Worm (Caenorhabditis elegans) whole organism, L3 larva: ENCODE data around the gene F43E2.11.

ENCODE experiments used
- R02D3.7 ChIP-seq: fragments of 150-350 bp; optimal IDR thresholded peaks from 2 replicates; lab custom pipeline; 2014; ENCODE audit warnings: missing biosample characterization, missing genetic modification characterization
- elt-3 ChIP-seq, 3 experiments: fragments of 150-350 bp in 1 of 3; sonication (generic microtip) in 2 of 3; optimal IDR thresholded peaks; 2 replicates in 2 of 3; 4 replicates in 1 of 3; lab custom pipeline; 2014 to 2017; ENCODE audit warnings: missing biosample characterization in 3 of 3, missing genetic modification characterization in 3 of 3
- mdl-1 ChIP-seq: fragments of 150-350 bp; optimal IDR thresholded peaks from 2 replicates; lab custom pipeline; 2014; ENCODE audit warnings: missing biosample characterization, missing genetic modification characterization
- nhr-11 ChIP-seq: fragments of 150-350 bp; optimal IDR thresholded peaks from 2 replicates; lab custom pipeline; 2014; ENCODE audit warnings: missing biosample characterization, missing genetic modification characterization
- nhr-23 ChIP-seq: fragments of 150-350 bp; optimal IDR thresholded peaks from 2 replicates; lab custom pipeline; 2014; ENCODE audit warnings: missing biosample characterization, missing genetic modification reagents, missing genetic modification characterization
- pha-4 ChIP-seq: fragments of 150-350 bp; optimal IDR thresholded peaks from 2 replicates; lab custom pipeline; 2014; ENCODE audit warnings: missing biosample characterization, missing genetic modification reagents, missing genetic modification characterization

DNA sequence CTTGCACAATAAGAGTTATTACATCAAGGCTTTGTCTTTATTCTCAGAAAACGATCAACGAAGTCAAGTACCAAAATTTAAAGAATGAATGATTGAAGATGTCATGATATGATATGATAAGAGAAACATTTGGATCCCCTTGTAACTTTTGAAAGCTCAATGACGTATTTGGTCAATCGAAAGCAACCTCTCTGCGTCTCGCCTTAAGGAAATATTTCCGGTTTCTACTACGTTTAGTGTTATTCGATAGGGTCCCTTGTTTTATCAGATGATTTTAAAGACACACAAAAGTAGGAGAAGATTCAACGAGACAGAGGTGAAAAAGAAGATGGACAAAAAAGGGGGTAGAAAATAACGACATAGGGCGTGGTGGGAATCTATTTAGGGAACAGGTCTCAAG, 43.2 kb upstream of the F43E2.11 start:
- TF ChIP-seq nhr-23 (tag; lab: Kevin White, UChicago) (peak; percentile 31), pha-4 (tag; lab: Kevin White, UChicago) (no peak), mdl-1 (tag; lab: Kevin White, UChicago) (no peak), elt-3 (tag; optimal IDR thresholded peaks at IDR 0.05; lab: Kevin White, UChicago) (peak in 2 of 3 experiments; percentile 57 to 83), nhr-11 (tag; lab: Kevin White, UChicago) (no peak), R02D3.7 (tag; lab: Kevin White, UChicago) (no peak)
